Fruit fly (Drosophila melanogaster) whole organism, embryonic: ENCODE data around the gene Cpr23B.

ENCODE experiments used
- Ada2b ChIP-seq: fragments of 200-800 bp; sonication (Bioruptor generic); IDR thresholded peaks from 2 replicates; pipeline ENCODE4 v1.3.6; 2022; ENCODE audit warnings: missing biosample characterization, missing genetic modification characterization
- BtbVII ChIP-seq: fragments of 200-800 bp; sonication (Bioruptor generic); optimal IDR thresholded peaks from 3 replicates; lab custom pipeline; 2017; ENCODE audit warnings: missing biosample characterization, mild to moderate bottlenecking, missing genetic modification characterization
- CG10321 ChIP-seq: fragments of 200-800 bp; sonication (Bioruptor generic); IDR thresholded peaks from 2 replicates; pipeline ENCODE4 v1.3.6; 2022; ENCODE audit warnings: missing biosample characterization, missing genetic modification characterization
- CG11085 ChIP-seq: fragments of 200-800 bp; sonication (Bioruptor generic); IDR thresholded peaks from 2 replicates; pipeline ENCODE4 v1.3.6; 2022; ENCODE audit warnings: missing biosample characterization, missing genetic modification characterization
- CG11695 ChIP-seq: fragments of 200-800 bp; sonication (Bioruptor generic); IDR thresholded peaks from 3 replicates; pipeline ENCODE4 v1.3.6; 2022; ENCODE audit warnings: missing biosample characterization, missing genetic modification characterization
- CG12299 ChIP-seq: fragments of 200-800 bp; sonication (Bioruptor generic); optimal IDR thresholded peaks from 2 replicates; lab custom pipeline; 2018; ENCODE audit warnings: missing biosample characterization, mild to moderate bottlenecking, missing genetic modification characterization
- CG15269 ChIP-seq: fragments of 200-800 bp; sonication (Bioruptor generic); optimal IDR thresholded peaks from 2 replicates; lab custom pipeline; 2018; ENCODE audit warnings: missing biosample characterization, mild to moderate bottlenecking, missing genetic modification characterization, moderate library complexity
- CG16863 ChIP-seq: fragments of 200-800 bp; sonication (Bioruptor generic); optimal IDR thresholded peaks from 3 replicates; lab custom pipeline; 2016; ENCODE audit warnings: missing biosample characterization, missing genetic modification characterization
- CG17186 ChIP-seq: fragments of 200-800 bp; sonication (Bioruptor generic); optimal IDR thresholded peaks from 3 replicates; lab custom pipeline; 2017; ENCODE audit warnings: missing biosample characterization, missing genetic modification reagents, missing genetic modification characterization
- CG2120 ChIP-seq: fragments of 200-800 bp; sonication (Bioruptor generic); optimal IDR thresholded peaks from 3 replicates; lab custom pipeline; 2016; ENCODE audit warnings: missing biosample characterization, missing genetic modification characterization
- CG2199 ChIP-seq: fragments of 200-800 bp; sonication (Bioruptor generic); IDR thresholded peaks from 3 replicates; pipeline ENCODE4 v1.3.6; 2022; ENCODE audit warnings: missing biosample characterization, missing genetic modification characterization
- CG30403 ChIP-seq: fragments of 200-800 bp; sonication (Bioruptor generic); optimal IDR thresholded peaks from 3 replicates; lab custom pipeline; 2016; ENCODE audit warnings: missing biosample characterization, missing genetic modification characterization
- CG31441 ChIP-seq: fragments of 200-800 bp; sonication (Bioruptor generic); IDR thresholded peaks from 2 replicates; pipeline ENCODE4 v1.3.6; 2022; ENCODE audit warnings: missing biosample characterization, missing genetic modification characterization
- CG3163 ChIP-seq: fragments of 200-800 bp; sonication (Bioruptor generic); optimal IDR thresholded peaks from 3 replicates; lab custom pipeline; 2016; ENCODE audit warnings: missing biosample characterization, missing genetic modification characterization
- CG5180 ChIP-seq: fragments of 200-800 bp; sonication (Bioruptor generic); optimal IDR thresholded peaks from 3 replicates; lab custom pipeline; 2017; ENCODE audit warnings: missing biosample characterization, missing genetic modification characterization, mild to moderate bottlenecking, moderate library complexity, missing genetic modification reagents
- CG6272 ChIP-seq: fragments of 200-800 bp; sonication (Bioruptor generic); IDR thresholded peaks from 2 replicates; pipeline ENCODE4 v1.3.6; 2022; ENCODE audit warnings: missing biosample characterization, missing genetic modification characterization
- CG6654 ChIP-seq: fragments of 200-800 bp; sonication (Bioruptor generic); optimal IDR thresholded peaks from 2 replicates; lab custom pipeline; 2017; ENCODE audit warnings: missing biosample characterization, mild to moderate bottlenecking, missing genetic modification characterization
- CG7556 ChIP-seq: fragments of 200-800 bp; sonication (Bioruptor generic); optimal IDR thresholded peaks from 2 replicates; lab custom pipeline; 2017; ENCODE audit warnings: missing biosample characterization, mild to moderate bottlenecking, missing genetic modification characterization
- CG8924 ChIP-seq: fragments of 200-800 bp; optimal IDR thresholded peaks from 3 replicates; lab custom pipeline; 2019; ENCODE audit warnings: missing biosample characterization, mild to moderate bottlenecking, missing genetic modification characterization, moderate library complexity
- CG9817 ChIP-seq: fragments of 200-800 bp; sonication (Bioruptor generic); optimal IDR thresholded peaks from 2 replicates; lab custom pipeline; 2018; ENCODE audit warnings: missing biosample characterization, mild to moderate bottlenecking, missing genetic modification characterization, moderate library complexity
- CoRest ChIP-seq: fragments of 200-800 bp; sonication (Bioruptor generic); optimal IDR thresholded peaks from 3 replicates; lab custom pipeline; 2018; ENCODE audit warnings: missing biosample characterization, mild to moderate bottlenecking, missing genetic modification characterization, moderate library complexity
- D19A ChIP-seq: fragments of 200-800 bp; optimal IDR thresholded peaks from 3 replicates; lab custom pipeline; 2019; ENCODE audit warnings: missing biosample characterization, mild to moderate bottlenecking, missing genetic modification characterization, moderate library complexity
- Fer3 ChIP-seq: fragments of 200-800 bp; sonication (Bioruptor generic); optimal IDR thresholded peaks from 2 replicates; lab custom pipeline; 2018; ENCODE audit warnings: missing biosample characterization, mild to moderate bottlenecking, missing genetic modification characterization, moderate library complexity
- HLH4C ChIP-seq: fragments of 200-800 bp; sonication (Bioruptor generic); IDR thresholded peaks from 3 replicates; pipeline ENCODE4 v1.3.6; 2022; ENCODE audit warnings: missing biosample characterization, missing genetic modification characterization; ENCODE audit not compliant: partially characterized antibody
- Hr39 ChIP-seq: fragments of >200 bp; optimal IDR thresholded peaks from 2 replicates; lab custom pipeline; 2017
- Mad ChIP-seq: fragments of 200-800 bp; sonication (Bioruptor generic); optimal IDR thresholded peaks from 2 replicates; lab custom pipeline; 2016; ENCODE audit warnings: missing biosample characterization, missing genetic modification characterization
- NfI ChIP-seq: fragments of 200-800 bp; sonication (Bioruptor generic); optimal IDR thresholded peaks from 3 replicates; lab custom pipeline; 2018; ENCODE audit warnings: missing biosample characterization, mild to moderate bottlenecking, missing genetic modification characterization, moderate library complexity
- Oaz ChIP-seq: fragments of 200-800 bp; sonication (Bioruptor generic); IDR thresholded peaks from 2 replicates; pipeline ENCODE4 v1.3.6; 2022; ENCODE audit warnings: missing biosample characterization, missing genetic modification characterization
- Opbp ChIP-seq: fragments of 200-800 bp; sonication (Bioruptor generic); IDR thresholded peaks from 3 replicates; pipeline ENCODE4 v1.3.6; 2022; ENCODE audit warnings: missing biosample characterization, missing genetic modification characterization; ENCODE audit not compliant: partially characterized antibody
- Six4 ChIP-seq: fragments of 200-800 bp; sonication (Bioruptor generic); optimal IDR thresholded peaks from 2 replicates; lab custom pipeline; 2016; ENCODE audit warnings: missing biosample characterization, missing genetic modification characterization
- Tbp ChIP-seq: fragments of >200 bp; optimal IDR thresholded peaks from 2 replicates; lab custom pipeline; 2018; ENCODE audit warnings: missing biosample characterization, missing genetic modification characterization
- Xbp1 ChIP-seq: fragments of 200-800 bp; sonication (Bioruptor generic); optimal IDR thresholded peaks from 3 replicates; lab custom pipeline; 2016; ENCODE audit warnings: missing biosample characterization, mild to moderate bottlenecking, missing genetic modification characterization
- ara ChIP-seq: fragments of 200-800 bp; sonication (Bioruptor generic); IDR thresholded peaks from 2 replicates; pipeline ENCODE4 v1.3.6; 2022; ENCODE audit warnings: missing biosample characterization, missing genetic modification characterization
- ash1 ChIP-seq: fragments of 200-800 bp; sonication (Bioruptor generic); optimal IDR thresholded peaks from 2 replicates; lab custom pipeline; 2018; ENCODE audit warnings: missing biosample characterization, mild to moderate bottlenecking, missing genetic modification characterization
- cg ChIP-seq: fragments of 200-800 bp; sonication (Bioruptor generic); optimal IDR thresholded peaks from 3 replicates; lab custom pipeline; 2019; ENCODE audit warnings: missing biosample characterization, mild to moderate bottlenecking, missing genetic modification characterization, moderate library complexity
- chn ChIP-seq: fragments of 200-800 bp; sonication (Bioruptor generic); optimal IDR thresholded peaks from 2 replicates; lab custom pipeline; 2016; ENCODE audit warnings: missing biosample characterization, missing genetic modification characterization
- corto ChIP-seq: fragments of 200-800 bp; sonication (Bioruptor generic); optimal IDR thresholded peaks from 2 replicates; lab custom pipeline; 2016; ENCODE audit warnings: missing biosample characterization, mild to moderate bottlenecking, missing genetic modification characterization, moderate library complexity
- jing ChIP-seq: fragments of 200-800 bp; sonication (Bioruptor generic); optimal IDR thresholded peaks from 2 replicates; lab custom pipeline; 2018; ENCODE audit warnings: missing biosample characterization, mild to moderate bottlenecking, missing genetic modification characterization
- lola ChIP-seq, 3 experiments: fragments of >200 bp in 2 of 3; fragments of 200-800 bp in 1 of 3; sonication (Bioruptor generic) in 1 of 3; optimal IDR thresholded peaks; 2 replicates each; lab custom pipeline; 2017 to 2019; ENCODE audit warnings: missing biosample characterization in 3 of 3, missing genetic modification characterization in 3 of 3, mild to moderate bottlenecking in 1 of 3, moderate library complexity in 1 of 3
- otp ChIP-seq: fragments of 200-800 bp; sonication (Bioruptor generic); IDR thresholded peaks from 3 replicates; pipeline ENCODE4, ENCODE4 v1.3.6; 2022; ENCODE audit warnings: missing biosample characterization, missing genetic modification characterization
- pb ChIP-seq: fragments of 200-800 bp; sonication (Bioruptor generic); optimal IDR thresholded peaks from 3 replicates; lab custom pipeline; 2016; ENCODE audit warnings: missing biosample characterization, missing genetic modification characterization
- prd ChIP-seq, 3 experiments: fragments of >200 bp in 2 of 3; fragments of 200-800 bp in 1 of 3; sonication (Bioruptor generic) in 1 of 3; optimal IDR thresholded peaks in 2 of 3; IDR thresholded peaks in 1 of 3; 2 replicates in 2 of 3; 3 replicates in 1 of 3; pipeline versions ENCODE4 v1.3.6 to Lab custom; 2017 to 2022; ENCODE audit warnings: missing biosample characterization in 1 of 3, missing genetic modification characterization in 1 of 3
- sc ChIP-seq, 3 experiments: fragments of >200 bp in 2 of 3; fragments of 200-800 bp in 1 of 3; sonication (Bioruptor generic) in 1 of 3; optimal IDR thresholded peaks; 2 replicates in 2 of 3; 3 replicates in 1 of 3; lab custom pipeline; 2017; ENCODE audit warnings: mild to moderate bottlenecking in 1 of 3, missing biosample characterization in 1 of 3, missing genetic modification characterization in 1 of 3, missing genetic modification reagents in 1 of 3
- sim ChIP-seq: fragments of 200-800 bp; sonication (Bioruptor generic); IDR thresholded peaks from 2 replicates; pipeline ENCODE4 v1.3.6; 2022; ENCODE audit warnings: missing biosample characterization, missing genetic modification characterization
- sima ChIP-seq: fragments of 200-800 bp; sonication (Bioruptor generic); optimal IDR thresholded peaks from 2 replicates; lab custom pipeline; 2016; ENCODE audit warnings: missing biosample characterization, missing genetic modification characterization
- sisA ChIP-seq: fragments of 200-800 bp; sonication (Bioruptor generic); IDR thresholded peaks from 2 replicates; pipeline ENCODE4 v1.3.6; 2022; ENCODE audit warnings: missing biosample characterization, missing genetic modification characterization
- sqz ChIP-seq: fragments of 200-800 bp; sonication (Bioruptor generic); optimal IDR thresholded peaks from 3 replicates; lab custom pipeline; 2018; ENCODE audit warnings: missing biosample characterization, mild to moderate bottlenecking, missing genetic modification characterization
- trem ChIP-seq: fragments of 200-800 bp; optimal IDR thresholded peaks from 3 replicates; lab custom pipeline; 2019; ENCODE audit warnings: missing biosample characterization, mild to moderate bottlenecking, missing genetic modification characterization, moderate library complexity
- zf30C ChIP-seq: fragments of 200-800 bp; sonication (Bioruptor generic); optimal IDR thresholded peaks from 3 replicates; lab custom pipeline; 2018; ENCODE audit warnings: missing biosample characterization, mild to moderate bottlenecking, missing genetic modification characterization
- zfh1 ChIP-seq: fragments of 200-800 bp; sonication (Bioruptor generic); IDR thresholded peaks from 3 replicates; pipeline ENCODE4 v1.3.6; 2022; ENCODE audit warnings: missing biosample characterization, missing genetic modification characterization

The Cpr23B gene

dm6 chr2L:2888859-2889443, 50.7 kb downstream of the Cpr23B start (continued):
- no peak for TF ChIP-seq CG11085 (GFP tag; lab: Robert Waterston, UW)
- no peak for TF ChIP-seq Fer3
- no peak for TF ChIP-seq sisA (GFP tag; lab: Robert Waterston, UW)
- TF ChIP-seq pb (GFP tag; lab: Kevin White, UChicago) = no peak
- TF ChIP-seq Six4 (GFP tag; lab: Kevin White, UChicago) = no peak
- TF ChIP-seq CG3163 (GFP tag; lab: Kevin White, UChicago) = peak; percentile 64
- TF ChIP-seq CoRest = no peak
- no peak for TF ChIP-seq CG17186
- no peak for TF ChIP-seq CG6272
- peak; percentile 37 for TF ChIP-seq CG5180 (GFP tag; lab: Kevin White, UChicago)
- no peak for TF ChIP-seq Tbp
- no peak for TF ChIP-seq sim (GFP tag; lab: Robert Waterston, UW)
- TF ChIP-seq CG7556 (GFP tag; lab: Kevin White, UChicago) = no peak
- TF ChIP-seq CG8924 (tag; lab: Kevin White, UChicago) = peak; percentile 45
- TF ChIP-seq Hr39 (lab: Kevin White, UChicago) = no peak
- TF ChIP-seq CG9817 (tag; lab: Kevin White, UChicago) = no peak
- no peak for TF ChIP-seq zfh1 (GFP tag; lab: Robert Waterston, UW)
- TF ChIP-seq lola (GFP tag; optimal IDR thresholded peaks at IDR 0.05; lab: Kevin White, UChicago) = no peak
- TF ChIP-seq Xbp1 = no peak
- TF ChIP-seq CG12299 (tag; lab: Kevin White, UChicago) = no peak
- TF ChIP-seq D19A (tag; lab: Kevin White, UChicago) = peak; percentile 45
- TF ChIP-seq ara = no peak
- no peak for TF ChIP-seq Ada2b
- peak; percentile 84 for TF ChIP-seq cg
- TF ChIP-seq CG11695 (GFP tag; lab: Robert Waterston, UW) = no peak
- TF ChIP-seq Opbp (GFP tag; lab: Robert Waterston, UW) = no peak
- no peak for TF ChIP-seq prd (optimal IDR thresholded peaks at IDR 0.05; lab: Kevin White, UChicago)
- TF ChIP-seq prd (GFP tag; IDR thresholded peaks at IDR 0.05; lab: Robert Waterston, UW) = no peak
- peak; percentile 54 for TF ChIP-seq trem (tag; lab: Kevin White, UChicago)
- TF ChIP-seq NfI = no peak
- no peak for TF ChIP-seq Mad
- no peak for TF ChIP-seq chn (GFP tag; lab: Kevin White, UChicago)
- TF ChIP-seq jing (GFP tag; lab: Kevin White, UChicago) = no peak
- TF ChIP-seq HLH4C = no peak
- peak; percentile 42 for TF ChIP-seq sqz (GFP tag; lab: Kevin White, UChicago)
- no peak for TF ChIP-seq CG30403 (GFP tag; lab: Kevin White, UChicago)
- TF ChIP-seq CG6654 (GFP tag; lab: Kevin White, UChicago) = no peak
- TF ChIP-seq CG16863 = no peak
- no peak for TF ChIP-seq BtbVII (GFP tag; lab: Kevin White, UChicago)
- no peak for TF ChIP-seq CG2120 (GFP tag; lab: Kevin White, UChicago)
- TF ChIP-seq sc (optimal IDR thresholded peaks at IDR 0.05; lab: Kevin White, UChicago) = no peak
- TF ChIP-seq sc (GFP tag; optimal IDR thresholded peaks at IDR 0.05; lab: Kevin White, UChicago) = no peak
- TF ChIP-seq zf30C (GFP tag; lab: Kevin White, UChicago) = no peak
- no peak for TF ChIP-seq CG10321 (GFP tag; lab: Robert Waterston, UW)
- TF ChIP-seq Oaz (GFP tag; lab: Robert Waterston, UW) = no peak
- no peak for TF ChIP-seq CG31441 (GFP tag; lab: Robert Waterston, UW)
- no peak for TF ChIP-seq otp (GFP tag; lab: Robert Waterston, UW)
- no peak for TF ChIP-seq CG15269
- no peak for TF ChIP-seq corto (GFP tag; lab: Kevin White, UChicago)
- 0 out of 3 replicates have a peak, but pooled peaks have one; percentile 9 for TF ChIP-seq CG2199 (GFP tag; lab: Robert Waterston, UW)
- no peak for TF ChIP-seq ash1 (GFP tag; lab: Kevin White, UChicago)
- no peak for TF ChIP-seq sima (GFP tag; lab: Kevin White, UChicago)
